Worm (Caenorhabditis elegans): ENCODE data around the gene col-160.

The col-160 gene

ce11 chrV:13202127-13202610 is at the start of gene col-160, which contains the start of gene col-159:
TSS of gene col-160 (minus strand) at chrV:13202189.
TSS of gene col-159 (minus strand) at chrV:13202177.
- TF ChIP-seq unc-62 (GFP tag; optimal IDR thresholded peaks at IDR 0.05) (no peak), unc-120 (tag; optimal IDR thresholded peaks at IDR 0.05; ENCODE audit: poor library complexity, severe bottlenecking) (no peak), blmp-1 (tag; optimal IDR thresholded peaks at IDR 0.05) (no peak), mls-2 (tag; optimal IDR thresholded peaks at IDR 0.05) (no peak), M03D4.4 (tag; optimal IDR thresholded peaks at IDR 0.05) (no peak), lin-13 (tag; optimal IDR thresholded peaks at IDR 0.05) (no peak), ces-1 (GFP tag; optimal IDR thresholded peaks at IDR 0.05) (no peak), bed-3 (GFP tag; optimal IDR thresholded peaks at IDR 0.05) (no peak), flh-1 (GFP tag; optimal IDR thresholded peaks at IDR 0.05) (no peak), sem-2 (GFP tag; optimal IDR thresholded peaks at IDR 0.05) (no peak), ham-2 (GFP tag; optimal IDR thresholded peaks at IDR 0.05) (no peak), ceh-39 (tag; optimal IDR thresholded peaks at IDR 0.05) (no peak), unc-39 (tag; optimal IDR thresholded peaks at IDR 0.05) (no peak)

- TF ChIP-seq lsy-2 (tag; optimal IDR thresholded peaks at IDR 0.05) (no peak), sptf-1 (tag; optimal IDR thresholded peaks at IDR 0.05) (no peak), mep-1 (tag; optimal IDR thresholded peaks at IDR 0.05) (no peak), nhr-237 (tag; optimal IDR thresholded peaks at IDR 0.05) (no peak), nhr-76 (tag; optimal IDR thresholded peaks at IDR 0.05) (no peak), unc-39 (tag; optimal IDR thresholded peaks at IDR 0.05) (no peak), nhr-12 (tag; optimal IDR thresholded peaks at IDR 0.05) (no peak), unc-62 (GFP tag; optimal IDR thresholded peaks at IDR 0.05) (no peak), elt-3 (tag; optimal IDR thresholded peaks at IDR 0.05) (no peak), ceh-83 (GFP tag; optimal IDR thresholded peaks at IDR 0.05) (no peak), lin-13 (tag; optimal IDR thresholded peaks at IDR 0.05) (no peak)
Measured at ce11 chrV:13249436-13249835, 47.4 kb upstream of the col-160 start, which contains the start of gene odr-3. TSS of gene odr-3 (minus strand) at chrV:13249536.

- TF ChIP-seq blmp-1 (tag; optimal IDR thresholded peaks at IDR 0.05) (peak; percentile 35), mls-2 (tag; optimal IDR thresholded peaks at IDR 0.05) (no peak)
Measured at ce11 chrV:13243205-13243604, 41.2 kb upstream of the col-160 start.

ce11 chrV:13236507-13236906 is 34.5 kb upstream of the col-160 start, which contains the start of gene dmd-10:
TSS of gene dmd-10 (minus strand) at chrV:13236607.
- TF ChIP-seq hlh-1 (tag; optimal IDR thresholded peaks at IDR 0.05) = no peak
- no peak for TF ChIP-seq cnd-1 (tag; optimal IDR thresholded peaks at IDR 0.05)
- TF ChIP-seq M03D4.4 (tag; optimal IDR thresholded peaks at IDR 0.05) = no peak
- TF ChIP-seq flh-1 (GFP tag; optimal IDR thresholded peaks at IDR 0.05) = no peak
- no peak for TF ChIP-seq sptf-1 (tag; optimal IDR thresholded peaks at IDR 0.05)
- TF ChIP-seq snpc-4 (tag; optimal IDR thresholded peaks at IDR 0.05) = no peak
- no peak for TF ChIP-seq nhr-2 (tag; optimal IDR thresholded peaks at IDR 0.05)
- no peak for TF ChIP-seq ceh-83 (GFP tag; optimal IDR thresholded peaks at IDR 0.05)
- no peak for TF ChIP-seq sem-2 (GFP tag; optimal IDR thresholded peaks at IDR 0.05)

- TF ChIP-seq elt-1 (tag; optimal IDR thresholded peaks at IDR 0.05; ENCODE audit: borderline replicate concordance, insufficient read depth) (no peak), nhr-12 (tag; optimal IDR thresholded peaks at IDR 0.05) (no peak), tbx-8 (GFP tag; optimal IDR thresholded peaks at IDR 0.05) (no peak), lin-13 (tag; optimal IDR thresholded peaks at IDR 0.05) (no peak)
Measured at ce11 chrV:13235313-13235712, 33.3 kb upstream of the col-160 start.

ce11 chrV:13229538-13229937 is 27.5 kb upstream of the col-160 start:
- TF ChIP-seq lin-32 (GFP tag; optimal IDR thresholded peaks at IDR 0.05) = no peak
- no peak for TF ChIP-seq tbx-8 (GFP tag; optimal IDR thresholded peaks at IDR 0.05)
- no peak for TF ChIP-seq nhr-2 (tag; optimal IDR thresholded peaks at IDR 0.05)
- TF ChIP-seq blmp-1 (tag; optimal IDR thresholded peaks at IDR 0.05) = no peak
- no peak for TF ChIP-seq lin-13 (tag; optimal IDR thresholded peaks at IDR 0.05)
- TF ChIP-seq M03D4.4 (tag; optimal IDR thresholded peaks at IDR 0.05) = no peak
- no peak for TF ChIP-seq drap-1 (GFP tag; optimal IDR thresholded peaks at IDR 0.05)
- TF ChIP-seq unc-39 (tag; optimal IDR thresholded peaks at IDR 0.05) = no peak
